Fruit fly (Drosophila melanogaster): ENCODE measurements around the gene Tpc1.

DNA sequence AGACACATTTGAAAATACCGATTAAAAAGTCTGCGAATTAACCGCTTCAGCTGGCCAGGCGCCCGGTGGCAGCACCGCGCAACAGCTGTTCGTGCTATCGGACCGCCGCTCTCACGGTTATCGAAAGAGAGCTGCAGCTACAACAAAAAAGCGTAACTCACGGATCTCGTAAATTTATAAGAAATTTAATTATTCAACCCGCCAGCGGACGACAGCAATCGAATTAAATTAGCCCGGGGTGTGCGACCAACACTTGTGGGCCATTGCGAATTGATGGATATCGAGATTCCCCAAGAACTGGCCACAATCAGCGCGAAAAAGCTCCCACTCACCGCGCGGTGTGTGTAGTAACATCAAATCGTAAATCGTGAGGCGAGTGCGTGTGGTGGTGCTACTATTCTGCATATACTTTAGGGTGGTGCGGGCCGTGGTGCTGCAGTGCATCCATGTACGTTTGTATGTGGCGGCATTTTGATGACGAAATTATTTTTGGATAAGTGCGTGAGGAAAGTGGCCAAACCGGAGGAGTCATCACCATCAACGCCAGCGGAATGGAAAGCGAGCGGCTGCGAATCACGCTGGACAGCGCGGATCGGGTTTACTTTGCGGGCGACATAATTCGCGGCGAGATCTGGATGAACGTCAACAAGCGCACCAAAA, 3.6 kb upstream of the Tpc1 start, which contains the start of gene Leash:
- no peak for TF ChIP-seq lola (GFP tag; optimal IDR thresholded peaks at IDR 0.05)
- peak; percentile 60; the same call in 1 of the 2 replicates for TF ChIP-seq unc-4 (GFP tag; IDR thresholded peaks at IDR 0.05; ENCODE audit: partially characterized antibody)
- no peak for TF ChIP-seq sens (GFP tag)
- no peak for TF ChIP-seq gt (GFP tag; IDR thresholded peaks at IDR 0.05)
- no peak for TF ChIP-seq CG10654 (GFP tag; optimal IDR thresholded peaks at IDR 0.05)
- TF ChIP-seq dpn (GFP tag; optimal IDR thresholded peaks at IDR 0.05), result no peak
- TF ChIP-seq Hand (GFP tag; optimal IDR thresholded peaks at IDR 0.05), result no peak
- TF ChIP-seq Hr51 (GFP tag; optimal IDR thresholded peaks at IDR 0.05), result no peak
- no peak for TF ChIP-seq CG12071 (GFP tag; optimal IDR thresholded peaks at IDR 0.05)
- TF ChIP-seq tap (tag; optimal IDR thresholded peaks at IDR 0.05), result no peak
- no peak for TF ChIP-seq CG33557 (GFP tag; optimal IDR thresholded peaks at IDR 0.05)
- no peak for TF ChIP-seq lbe (GFP tag; optimal IDR thresholded peaks at IDR 0.05)
